Worm (Caenorhabditis elegans) whole organism, young adult: ENCODE data around the gene cpt-1.

ENCODE experiments used
- B0035.1 ChIP-seq: sonication (generic microtip); optimal IDR thresholded peaks from 2 replicates; lab custom pipeline; 2016; ENCODE audit warnings: missing genetic modification characterization, mild to moderate bottlenecking, missing compliant biosample characterization, missing genotype, missing genetic modification reagents
- F49E8.2 ChIP-seq: sonication (generic microtip); optimal IDR thresholded peaks from 3 replicates; lab custom pipeline; 2017; ENCODE audit warnings: missing genetic modification characterization, mild to moderate bottlenecking, missing compliant biosample characterization, antibody characterized with exemption, moderate library complexity; ENCODE audit not compliant: insufficient read depth
- T07F8.4 ChIP-seq: sonication (generic microtip); optimal IDR thresholded peaks from 2 replicates; lab custom pipeline; 2016; ENCODE audit warnings: mild to moderate bottlenecking, missing genetic modification characterization, moderate library complexity, missing compliant biosample characterization
- Y56A3A.18 ChIP-seq: fragments of 200-800 bp; sonication (Bioruptor generic); IDR thresholded peaks from 2 replicates; pipeline ENCODE4 v1.3.6; 2022; ENCODE audit warnings: missing genetic modification reagents, missing genetic modification characterization, missing compliant biosample characterization
- Y95B8A.8 ChIP-seq: fragments of 200-800 bp; sonication (Bioruptor generic); IDR thresholded peaks from 2 replicates; pipeline ENCODE4 v1.3.6; 2022; ENCODE audit warnings: missing genetic modification reagents, missing genetic modification characterization, missing compliant biosample characterization
- ceh-58 ChIP-seq: fragments of 200-800 bp; sonication (Bioruptor generic); IDR thresholded peaks from 2 replicates; pipeline ENCODE4 v1.3.6; 2022; ENCODE audit warnings: missing genetic modification characterization, missing compliant biosample characterization
- lsy-27 ChIP-seq: sonication (generic microtip); optimal IDR thresholded peaks from 2 replicates; lab custom pipeline; 2017; ENCODE audit warnings: missing genetic modification characterization, mild to moderate bottlenecking, missing compliant biosample characterization, antibody characterized with exemption, missing genotype, borderline replicate concordance; ENCODE audit not compliant: insufficient read depth
- madf-8 ChIP-seq: fragments of 200-800 bp; sonication (Bioruptor generic); conservative IDR thresholded peaks from 2 replicates; pipeline ENCODE4 v1.3.6; 2022; ENCODE audit warnings: missing genetic modification reagents, missing genetic modification characterization, missing compliant biosample characterization
- nfya-1 ChIP-seq: sonication (generic microtip); optimal IDR thresholded peaks from 2 replicates; lab custom pipeline; 2017; ENCODE audit warnings: antibody characterized with exemption, missing compliant biosample characterization, missing genetic modification characterization, borderline replicate concordance; ENCODE audit not compliant: insufficient read depth
- pha-4 ChIP-seq: fragments of 150-350 bp; sonication (generic microtip); optimal IDR thresholded peaks from 2 replicates; lab custom pipeline; 2014; ENCODE audit warnings: missing biosample characterization, missing genetic modification reagents, missing genetic modification characterization
- snpc-1.1 ChIP-seq: sonication (generic microtip); optimal IDR thresholded peaks from 2 replicates; lab custom pipeline; 2017; ENCODE audit warnings: missing genetic modification characterization, mild to moderate bottlenecking, missing compliant biosample characterization, antibody characterized with exemption, moderate library complexity, missing genotype, missing genetic modification reagents; ENCODE audit not compliant: insufficient read depth
- snpc-3.4 ChIP-seq: sonication (generic microtip); optimal IDR thresholded peaks from 2 replicates; lab custom pipeline; 2017; ENCODE audit warnings: missing genetic modification characterization, mild to moderate bottlenecking, missing compliant biosample characterization, antibody characterized with exemption, moderate library complexity, missing genotype, missing genetic modification reagents

ce11 chrII:12810709-12811108, 14.5 kb upstream of the cpt-1 start, which contains the start of gene Y46G5A.20:
- TF ChIP-seq snpc-3.4 (tag; lab: Kevin White, UChicago) (no peak), snpc-1.1 (tag; lab: Kevin White, UChicago) (no peak), Y95B8A.8 (GFP tag; lab: Robert Waterston, UW) (no peak), nfya-1 (no peak), madf-8 (GFP tag; lab: Robert Waterston, UW) (no peak), pha-4 (tag; lab: Kevin White, UChicago) (no peak), F49E8.2 (tag; lab: Kevin White, UChicago) (no peak), ceh-58 (GFP tag; lab: Robert Waterston, UW) (no peak), T07F8.4 (tag; lab: Kevin White, UChicago) (no peak), lsy-27 (tag; lab: Kevin White, UChicago) (no peak), Y56A3A.18 (GFP tag; lab: Robert Waterston, UW) (no peak), B0035.1 (tag; lab: Kevin White, UChicago) (no peak)
